Worm (Caenorhabditis elegans): ENCODE results near the gene kvs-5.

DNA sequence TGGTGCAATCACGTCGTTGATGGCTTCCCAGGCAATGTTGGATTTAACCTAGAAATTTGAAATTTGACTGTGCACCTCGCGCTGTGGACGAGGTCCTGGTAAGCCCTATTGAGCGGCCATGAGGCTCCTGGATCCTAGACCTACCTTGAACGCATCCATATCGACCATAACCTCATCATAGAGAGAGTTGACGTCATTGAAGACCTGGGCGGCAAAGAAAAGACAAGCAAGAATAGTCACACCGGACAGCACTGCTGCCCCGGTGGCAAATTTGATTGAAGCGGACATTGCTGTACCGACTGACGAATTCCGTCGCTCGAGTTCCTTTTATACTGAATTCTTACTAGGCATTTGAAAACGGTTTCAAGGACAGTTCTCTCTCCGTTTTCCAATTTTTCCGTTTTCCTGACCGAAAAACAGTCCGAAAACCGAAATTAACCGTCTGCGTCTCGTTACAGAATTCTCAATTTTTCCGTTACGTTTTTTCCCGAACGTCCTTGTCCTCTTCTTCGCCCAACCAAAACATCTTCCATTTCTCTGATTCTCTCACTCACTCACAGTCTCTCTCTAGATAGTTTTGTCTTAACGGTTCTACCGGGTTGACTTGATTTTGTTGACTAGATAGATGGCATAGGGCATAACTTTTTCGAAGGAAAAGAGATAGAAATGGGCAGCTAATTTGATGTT lies 27.0 kb downstream of the kvs-5 start, which contains the start of gene col-103:
- no peak for TF ChIP-seq tbx-11 (GFP tag; IDR thresholded peaks at IDR 0.05)
- TF ChIP-seq ets-7 (tag; optimal IDR thresholded peaks at IDR 0.05): no peak
- no peak for TF ChIP-seq tbx-37 (GFP tag; conservative IDR thresholded peaks at IDR 0.05)
- TF ChIP-seq ama-1 (optimal IDR thresholded peaks at IDR 0.05): no peak
- TF ChIP-seq B0310.2 (tag; optimal IDR thresholded peaks at IDR 0.05): no peak
- TF ChIP-seq scrt-1 (GFP tag; IDR thresholded peaks at IDR 0.05): no peak
- no peak for TF ChIP-seq ceh-13 (GFP tag; optimal IDR thresholded peaks at IDR 0.05)
- no peak for TF ChIP-seq hnd-1 (tag; optimal IDR thresholded peaks at IDR 0.05)
- no peak for TF ChIP-seq pes-1 (GFP tag; IDR thresholded peaks at IDR 0.05)
- no peak for TF ChIP-seq flt-1 (GFP tag; IDR thresholded peaks at IDR 0.05)

Data from whole organism, early embryonic.